Worm (Caenorhabditis elegans) whole organism, L4/young adult: ENCODE data around the gene his-4.
"Not testable (repeated sequence)": the region's sequence is repeated elsewhere in the genome, so short reads cannot be mapped to it uniquely, and the experiment has no call there.

Experiments
- W03F9.2 ChIP-seq: fragments of 150-350 bp; optimal IDR thresholded peaks from 2 replicates; lab custom pipeline; 2014; ENCODE audit warnings: missing biosample characterization, missing genetic modification characterization
- dao-5 ChIP-seq: sonication (generic microtip); optimal IDR thresholded peaks from 2 replicates; lab custom pipeline; 2016; ENCODE audit warnings: missing genotype, missing genetic modification characterization, moderate library complexity, missing compliant biosample characterization
- him-1 ChIP-seq: sonication (generic microtip); optimal IDR thresholded peaks from 2 replicates; lab custom pipeline; 2016; ENCODE audit warnings: missing genotype, missing genetic modification reagents, missing genetic modification characterization, missing compliant biosample characterization

his-4 gene

DNA sequence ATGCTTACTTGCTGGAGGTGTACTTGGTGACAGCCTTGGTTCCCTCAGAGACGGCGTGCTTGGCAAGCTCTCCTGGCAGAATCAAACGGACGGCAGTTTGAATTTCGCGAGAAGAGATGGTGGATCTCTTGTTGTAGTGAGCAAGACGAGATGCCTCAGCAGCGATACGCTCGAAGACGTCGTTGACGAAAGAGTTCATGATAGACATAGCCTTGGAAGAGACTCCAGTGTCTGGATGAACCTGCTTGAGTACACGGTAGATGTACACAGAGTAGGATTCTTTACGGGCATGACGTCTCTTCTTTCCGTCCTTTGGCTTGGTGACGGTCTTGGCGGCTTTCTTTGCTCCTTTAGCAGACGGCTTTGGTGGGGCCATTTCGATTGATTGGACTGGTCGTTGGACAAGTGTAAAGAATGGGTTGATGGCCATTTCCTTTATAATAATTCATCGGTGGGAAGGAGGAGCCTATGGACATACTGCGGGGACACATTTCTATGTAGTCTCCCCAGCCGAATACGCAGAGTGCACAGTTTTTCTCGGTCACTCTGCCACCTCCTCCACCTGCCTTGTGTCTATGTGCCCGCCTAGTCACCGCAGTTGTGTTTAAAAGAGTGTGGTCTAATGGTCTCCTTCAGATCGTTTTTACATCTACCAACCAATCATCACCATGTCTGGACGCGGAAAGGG is at the start of gene his-4, which contains the start of gene his-3:
his-4 (minus strand) TSS at position 376 of the 688 bp plus-strand sequence.
his-3 (plus strand) TSS at position 669 of the 688 bp plus-strand sequence.
- TF ChIP-seq dao-5; W03F9.2 (tag; lab: Kevin White, UChicago); him-1 (tag; lab: Kevin White, UChicago): not testable (repeated sequence)

DNA sequence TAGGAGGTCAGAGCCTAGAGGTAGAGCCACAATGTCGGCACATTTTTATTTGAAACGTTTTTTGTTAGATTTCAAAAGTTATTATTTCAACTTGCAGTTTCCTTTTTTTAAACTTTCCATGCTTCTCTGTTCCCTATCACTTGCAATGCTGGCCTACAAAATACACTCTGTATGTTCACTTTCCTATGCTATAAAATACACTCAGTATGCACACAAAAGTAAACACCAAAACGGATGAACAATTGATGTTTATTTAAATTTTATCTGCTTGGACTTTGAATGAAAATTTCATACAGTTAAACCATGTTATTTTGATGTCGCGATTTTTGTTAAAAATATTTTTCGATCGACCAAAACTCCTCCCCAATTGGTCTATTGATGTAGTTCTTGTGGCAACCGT is 40.4 kb upstream of the his-4 start:
- TF ChIP-seq W03F9.2 (tag; lab: Kevin White, UChicago), result no peak
- no peak for TF ChIP-seq dao-5
- no peak for TF ChIP-seq him-1 (tag; lab: Kevin White, UChicago)

DNA sequence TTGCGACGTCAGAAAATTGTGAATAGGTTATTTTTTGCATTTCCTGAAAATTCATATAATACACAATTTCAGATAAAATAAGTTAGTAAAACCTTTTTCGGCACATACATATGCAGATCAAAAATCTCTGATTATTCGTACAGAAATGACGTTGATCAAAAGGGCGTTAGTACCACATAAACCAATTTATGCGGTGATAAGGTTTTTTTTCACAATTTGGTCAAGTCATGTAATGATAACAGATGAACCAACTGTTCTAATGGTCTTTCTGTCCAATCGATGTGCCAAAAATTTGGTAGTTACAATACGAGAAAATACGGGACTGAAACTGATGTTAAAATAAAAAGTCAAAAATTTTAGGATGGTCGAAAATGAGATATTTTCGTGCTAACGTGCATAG is 39.7 kb upstream of the his-4 start:
- no peak for TF ChIP-seq him-1 (tag; lab: Kevin White, UChicago)
- no peak for TF ChIP-seq dao-5
- TF ChIP-seq W03F9.2 (tag; lab: Kevin White, UChicago), result no peak

DNA sequence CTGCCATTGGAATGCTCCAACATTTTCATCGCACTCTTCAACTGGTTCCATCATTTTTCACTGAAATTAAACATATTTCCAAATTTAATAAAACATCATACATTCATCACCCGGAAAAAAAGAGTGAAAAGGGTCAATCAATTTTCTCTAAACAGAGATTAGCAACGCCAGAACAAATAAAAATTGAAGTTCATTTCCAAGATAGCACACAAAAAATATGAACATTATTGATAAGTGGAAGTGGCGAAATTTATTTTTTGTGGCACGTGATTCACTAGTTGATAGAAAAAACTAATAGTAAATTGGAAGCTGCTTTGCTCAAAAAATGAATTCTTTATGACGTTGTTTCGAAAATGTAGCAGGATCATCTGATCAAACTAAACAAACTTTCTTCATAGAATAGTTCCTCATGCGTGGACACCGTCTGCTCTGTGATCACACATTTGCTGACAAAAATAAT is 35.0 kb upstream of the his-4 start, which contains the start of the genes F14H3.12 and srj-29:
F14H3.12 (minus strand) TSS at position 74 of the 460 bp plus-strand sequence.
srj-29 (plus strand) TSS at position 410 of the 460 bp plus-strand sequence.
- TF ChIP-seq W03F9.2 (tag; lab: Kevin White, UChicago) (no peak), him-1 (tag; lab: Kevin White, UChicago) (no peak), dao-5 (no peak)

DNA sequence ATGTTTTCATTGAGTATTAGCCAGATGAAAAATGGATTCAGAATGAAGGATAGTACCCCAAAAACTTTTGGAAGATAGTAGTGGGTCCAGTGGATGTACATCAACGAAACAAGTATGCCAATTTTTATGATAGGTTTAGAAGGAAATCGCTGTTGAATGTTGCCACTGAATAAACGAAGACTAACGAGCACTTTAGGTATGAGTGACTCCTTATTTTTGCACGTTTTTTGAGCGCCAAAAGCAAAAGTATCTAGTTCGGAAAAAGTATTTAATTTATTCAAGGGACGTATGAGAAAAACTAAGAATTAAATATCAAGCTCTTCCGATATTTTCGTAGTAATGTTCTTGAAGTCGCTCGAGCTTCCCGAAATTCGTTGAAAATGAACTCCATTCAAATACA is 33.5 kb upstream of the his-4 start, which contains the start of gene srj-10:
srj-10 (minus strand) TSS at position 101 of the 400 bp plus-strand sequence.
- TF ChIP-seq W03F9.2 (tag; lab: Kevin White, UChicago) (no peak), dao-5 (no peak), him-1 (tag; lab: Kevin White, UChicago) (no peak)

DNA sequence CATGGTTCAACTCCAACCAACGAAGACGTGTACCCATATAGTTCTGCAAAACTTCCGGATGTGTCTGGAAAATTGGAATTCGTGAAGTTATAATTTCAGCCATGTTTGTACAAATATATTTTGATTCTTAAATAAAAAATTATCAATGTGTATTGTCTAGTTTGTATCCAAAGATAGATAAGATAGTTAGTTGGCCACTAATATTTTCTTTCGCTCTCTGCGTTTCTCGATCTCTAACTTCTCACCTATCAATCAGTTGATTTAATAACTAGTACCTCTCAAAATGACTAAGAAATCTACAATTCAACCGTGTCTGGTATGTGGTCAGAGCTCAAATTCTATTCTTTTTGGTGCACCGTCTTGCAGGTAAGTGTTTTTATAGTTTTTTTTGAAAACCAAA is 30.9 kb upstream of the his-4 start, which contains the start of gene nhr-176:
nhr-176 (plus strand) TSS at position 159 of the 400 bp plus-strand sequence.
- no peak for TF ChIP-seq W03F9.2 (tag; lab: Kevin White, UChicago)
- no peak for TF ChIP-seq him-1 (tag; lab: Kevin White, UChicago)
- no peak for TF ChIP-seq dao-5

DNA sequence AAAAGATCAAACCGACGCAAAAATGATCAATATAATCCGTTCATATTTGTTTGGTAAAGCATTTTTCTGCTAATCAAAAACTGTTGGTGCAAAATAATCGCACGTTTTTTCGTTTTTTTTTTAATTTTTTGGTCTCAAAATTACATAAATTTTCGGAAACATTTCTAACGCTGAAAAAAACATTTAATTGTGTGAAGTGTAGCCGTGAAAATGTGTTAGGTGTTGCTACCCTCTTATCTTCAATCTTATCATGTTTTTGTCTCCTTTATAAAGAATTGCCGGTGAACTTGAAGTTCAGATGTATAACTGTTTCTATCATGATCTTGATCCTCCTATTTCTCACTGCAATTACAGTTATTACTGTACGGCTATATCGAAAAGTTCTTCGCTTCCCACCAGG is 28.6 kb upstream of the his-4 start, which contains the start of gene cyp-35D1:
cyp-35D1 (plus strand) TSS at position 301 of the 400 bp plus-strand sequence.
- TF ChIP-seq dao-5, result no peak
- no peak for TF ChIP-seq W03F9.2 (tag; lab: Kevin White, UChicago)
- TF ChIP-seq him-1 (tag; lab: Kevin White, UChicago), result no peak

DNA sequence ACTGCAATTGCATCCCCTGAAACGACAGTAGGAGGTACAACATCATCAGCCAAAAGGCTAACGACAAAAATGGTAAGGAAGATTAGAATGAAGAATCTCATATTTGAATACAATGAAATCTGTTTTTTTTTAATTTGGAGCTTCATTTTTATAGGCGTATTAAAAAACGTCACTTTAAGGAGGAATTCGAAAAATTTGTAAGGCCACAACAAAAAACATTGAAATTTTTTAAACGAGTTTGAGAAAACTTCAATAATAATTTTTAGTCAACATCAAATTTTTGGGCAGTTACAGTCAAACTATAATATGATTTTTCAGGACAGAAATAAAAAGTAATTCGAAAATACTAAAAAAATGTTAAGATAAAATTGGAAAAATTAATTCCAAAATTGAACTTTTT is 22.5 kb upstream of the his-4 start, which contains the start of gene F14H3.14:
F14H3.14 (minus strand) TSS at position 101 of the 400 bp plus-strand sequence.
- TF ChIP-seq him-1 (tag; lab: Kevin White, UChicago), result no peak
- TF ChIP-seq dao-5, result no peak
- TF ChIP-seq W03F9.2 (tag; lab: Kevin White, UChicago), result no peak

DNA sequence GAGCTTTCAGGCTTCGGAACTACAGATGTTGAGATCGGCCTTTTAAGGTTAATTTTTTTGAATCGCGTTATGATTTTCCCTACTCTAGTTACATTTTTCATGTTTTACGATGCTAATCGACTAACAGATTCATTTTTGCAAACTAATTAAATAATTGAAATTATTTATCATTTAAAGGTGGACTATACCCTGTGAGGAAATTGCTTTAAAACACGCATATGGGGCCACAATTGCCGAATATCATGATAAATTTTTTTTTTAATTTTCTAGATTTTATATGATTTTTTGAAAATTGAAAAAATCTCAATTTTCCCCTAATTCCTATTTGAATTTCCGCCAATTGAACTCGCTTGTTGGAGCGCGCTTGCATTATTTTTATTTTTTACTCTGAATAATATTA is 21.7 kb upstream of the his-4 start, which contains the start of gene fbxa-100:
fbxa-100 (minus strand) TSS at position 101 of the 400 bp plus-strand sequence.
- no peak for TF ChIP-seq dao-5
- no peak for TF ChIP-seq him-1 (tag; lab: Kevin White, UChicago)
- TF ChIP-seq W03F9.2 (tag; lab: Kevin White, UChicago), result no peak

DNA sequence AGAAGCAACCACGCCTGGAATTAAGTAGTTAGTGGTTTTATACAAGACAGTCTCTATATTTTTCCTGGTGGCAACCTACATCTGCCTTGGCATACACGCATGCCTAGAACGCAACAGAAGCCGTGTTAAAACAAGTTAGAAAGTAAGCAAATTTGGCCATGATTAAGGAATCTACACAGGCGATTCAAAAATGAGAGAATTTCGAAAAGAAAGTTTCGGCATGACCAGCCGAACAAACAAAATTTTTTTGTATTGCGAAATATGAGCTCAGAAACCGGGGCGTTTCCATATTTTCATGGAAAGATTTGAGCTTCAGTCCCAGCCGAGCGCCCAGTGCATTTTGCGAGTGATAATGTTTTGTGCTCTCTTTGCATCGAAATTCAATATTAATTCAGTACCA is 19.8 kb upstream of the his-4 start, which contains the start of gene F14H3.15:
F14H3.15 (minus strand) TSS at position 101 of the 400 bp plus-strand sequence.
- TF ChIP-seq him-1 (tag; lab: Kevin White, UChicago), result no peak
- no peak for TF ChIP-seq dao-5
- no peak for TF ChIP-seq W03F9.2 (tag; lab: Kevin White, UChicago)

DNA sequence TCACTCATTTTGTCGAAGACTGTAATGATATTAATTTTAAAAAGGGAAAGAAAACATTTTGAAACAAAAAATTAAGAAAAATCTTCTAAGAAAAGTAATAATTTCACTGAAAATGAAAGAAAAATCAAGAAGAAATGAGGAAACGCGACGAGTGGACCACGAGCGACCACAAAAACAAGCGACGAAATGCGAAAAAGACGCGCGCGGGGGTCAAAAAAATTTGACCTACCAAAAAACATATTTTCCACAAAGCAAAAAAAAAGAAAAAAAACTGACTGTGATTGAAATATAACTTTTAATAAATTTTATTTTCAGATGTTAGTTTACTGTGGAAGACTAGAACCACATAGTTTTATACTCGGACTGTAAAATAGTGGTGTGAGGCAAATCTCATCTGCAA is 18.6 kb upstream of the his-4 start, which contains the start of gene F14H3.6:
F14H3.6 (minus strand) TSS at position 22 of the 400 bp plus-strand sequence.
- TF ChIP-seq dao-5, result no peak
- no peak for TF ChIP-seq him-1 (tag; lab: Kevin White, UChicago)
- TF ChIP-seq W03F9.2 (tag; lab: Kevin White, UChicago), result no peak

DNA sequence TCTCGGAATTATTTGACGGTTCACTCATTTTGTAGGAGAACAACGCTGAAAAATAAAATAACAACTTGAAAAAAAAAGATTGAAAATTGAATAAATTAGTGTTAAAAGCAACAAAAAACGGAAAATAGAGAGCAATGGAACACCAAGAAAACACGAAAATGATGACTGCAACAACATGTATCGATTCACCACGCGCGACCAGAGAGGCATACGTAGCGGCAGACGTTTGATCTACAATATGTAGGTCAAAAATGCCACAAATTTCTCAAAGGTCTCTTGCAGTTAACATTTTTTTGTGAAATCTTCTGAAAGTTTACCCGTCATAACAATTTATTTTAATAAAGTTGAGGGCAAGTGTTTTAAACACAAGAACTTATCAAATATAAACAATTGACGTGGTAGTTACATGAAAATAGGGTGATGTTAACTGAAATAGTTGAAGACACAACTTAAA is 16.7 kb upstream of the his-4 start, which contains the start of gene F14H3.5:
F14H3.5 (minus strand) TSS at position 51 of the 454 bp plus-strand sequence.
- no peak for TF ChIP-seq dao-5
- no peak for TF ChIP-seq him-1 (tag; lab: Kevin White, UChicago)
- TF ChIP-seq W03F9.2 (tag; lab: Kevin White, UChicago), result no peak

DNA sequence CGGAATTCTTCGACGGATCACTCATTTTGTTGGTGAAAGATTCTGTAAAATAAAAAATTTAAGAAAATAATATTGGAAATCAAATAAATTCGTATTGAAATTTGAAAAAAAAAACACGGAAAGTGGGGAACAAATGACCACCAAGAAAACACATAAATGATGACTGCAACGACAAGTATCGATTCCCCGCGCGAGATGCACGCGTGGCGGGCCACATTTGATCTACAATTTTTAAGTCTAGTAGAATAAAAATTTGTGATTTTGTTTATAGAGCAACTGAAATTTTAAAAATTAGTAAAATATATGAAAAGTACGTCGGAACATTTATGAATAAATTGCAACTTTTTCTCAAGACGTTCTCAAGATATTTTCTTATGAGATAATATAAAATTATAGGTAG is 14.7 kb upstream of the his-4 start, which contains the start of gene F14H3.4:
F14H3.4 (minus strand) TSS at position 42 of the 400 bp plus-strand sequence.
- TF ChIP-seq W03F9.2 (tag; lab: Kevin White, UChicago) (no peak), him-1 (tag; lab: Kevin White, UChicago) (no peak), dao-5 (no peak)
